Worm (Caenorhabditis elegans) whole organism, midembryonic: ENCODE data around the gene F26A1.4.

Source experiments
- T22C8.4 ChIP-seq: fragments of 200-800 bp; sonication (Bioruptor generic); IDR thresholded peaks from 2 replicates; pipeline ENCODE4 v1.3.6; 2022; ENCODE audit warnings: missing genetic modification characterization, missing compliant biosample characterization
- cog-1 ChIP-seq: sonication (generic microtip); optimal IDR thresholded peaks from 2 replicates; lab custom pipeline; 2016; ENCODE audit warnings: missing genetic modification characterization, missing compliant biosample characterization
- ref-1 ChIP-seq: fragments of 200-800 bp; sonication (Bioruptor generic); conservative IDR thresholded peaks from 2 replicates; pipeline ENCODE4 v1.3.6; 2022; ENCODE audit warnings: missing genetic modification reagents, missing genetic modification characterization, missing compliant biosample characterization

DNA sequence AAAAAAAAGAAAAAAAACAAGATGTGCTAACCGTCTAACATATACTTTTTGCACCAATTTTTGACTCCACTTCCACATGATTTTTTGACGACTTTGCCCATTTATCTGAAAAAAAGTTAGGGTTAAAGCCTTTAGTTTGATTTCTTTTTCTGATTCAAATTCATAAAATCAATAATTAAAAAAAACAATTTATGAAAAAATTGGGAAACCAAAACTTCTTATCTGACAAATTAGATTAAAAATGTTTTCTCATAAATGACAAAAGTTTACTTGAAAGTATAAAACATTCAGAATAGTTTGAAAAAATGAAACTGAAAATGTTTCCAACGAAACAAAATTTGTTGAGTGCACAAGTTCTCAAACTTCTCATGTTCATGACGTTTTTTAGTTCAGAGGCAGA, 2.5 kb downstream of the F26A1.4 start, which contains the start of gene F26A1.7:
- TF ChIP-seq ref-1 (no peak), T22C8.4 (GFP tag; lab: Robert Waterston, UW) (no peak), cog-1 (tag; lab: Kevin White, UChicago) (no peak)
